Worm (Caenorhabditis elegans) whole organism, early embryonic: Measurements from ENCODE around the gene nhr-184.

Experiments
- B0310.2 ChIP-seq: sonication (generic microtip); optimal IDR thresholded peaks from 2 replicates; lab custom pipeline; 2016; ENCODE audit warnings: mild to moderate bottlenecking, missing genetic modification characterization, missing compliant biosample characterization
- F13C5.2 ChIP-seq: sonication (generic microtip); optimal IDR thresholded peaks from 2 replicates; lab custom pipeline; 2017; ENCODE audit warnings: mild to moderate bottlenecking, missing genetic modification characterization, inconsistent platforms, missing compliant biosample characterization
- ama-1 ChIP-seq: fragments of 150-350 bp; optimal IDR thresholded peaks from 2 replicates; lab custom pipeline; 2014
- ceh-13 ChIP-seq: fragments of 200-800 bp; sonication (Bioruptor generic); optimal IDR thresholded peaks from 2 replicates; lab custom pipeline; 2018; ENCODE audit warnings: mild to moderate bottlenecking, missing genetic modification characterization, missing compliant biosample characterization
- ceh-36 ChIP-seq: sonication (generic microtip); optimal IDR thresholded peaks from 2 replicates; lab custom pipeline; 2016; ENCODE audit warnings: missing genetic modification characterization, inconsistent platforms, missing compliant biosample characterization
- ets-7 ChIP-seq: sonication (generic microtip); optimal IDR thresholded peaks from 2 replicates; lab custom pipeline; 2016; ENCODE audit warnings: missing genotype, missing genetic modification characterization, missing compliant biosample characterization
- flt-1 ChIP-seq: fragments of 200-800 bp; sonication (Bioruptor generic); IDR thresholded peaks from 2 replicates; pipeline ENCODE4 v1.3.6; 2022; ENCODE audit warnings: missing genetic modification characterization, missing compliant biosample characterization
- hmg-4 ChIP-seq: fragments of 200-800 bp; sonication (Bioruptor generic); optimal IDR thresholded peaks from 2 replicates; lab custom pipeline; 2018; ENCODE audit warnings: mild to moderate bottlenecking, missing genetic modification characterization, missing compliant biosample characterization
- hnd-1 ChIP-seq: sonication (generic microtip); optimal IDR thresholded peaks from 2 replicates; lab custom pipeline; 2016; ENCODE audit warnings: missing genetic modification characterization, missing compliant biosample characterization
- pes-1 ChIP-seq: fragments of 200-800 bp; sonication (Bioruptor generic); IDR thresholded peaks from 2 replicates; pipeline ENCODE4 v1.3.6; 2022; ENCODE audit warnings: missing genetic modification reagents, missing genetic modification characterization, missing compliant biosample characterization
- sea-1 ChIP-seq: fragments of 200-800 bp; sonication (Bioruptor generic); conservative IDR thresholded peaks from 2 replicates; pipeline ENCODE4 v1.3.6; 2022; ENCODE audit warnings: missing genetic modification characterization, missing compliant biosample characterization
- tbx-37 ChIP-seq: fragments of 200-800 bp; sonication (Bioruptor generic); conservative IDR thresholded peaks from 2 replicates; pipeline ENCODE4 v1.3.6; 2022; ENCODE audit warnings: missing genetic modification reagents, missing genetic modification characterization, missing compliant biosample characterization
- tra-4 ChIP-seq: sonication (generic microtip); optimal IDR thresholded peaks from 2 replicates; lab custom pipeline; 2017; ENCODE audit warnings: missing genetic modification characterization, missing compliant biosample characterization

- TF ChIP-seq tbx-37 (no peak), ama-1 (lab: Kevin White, UChicago) (no peak), hnd-1 (tag; lab: Kevin White, UChicago) (no peak), ceh-36 (tag; lab: Kevin White, UChicago) (no peak), ets-7 (tag; lab: Kevin White, UChicago) (no peak), flt-1 (no peak), tra-4 (tag; lab: Kevin White, UChicago) (no peak), hmg-4 (GFP tag; lab: Kevin White, UChicago) (no peak), sea-1 (no peak), pes-1 (no peak), B0310.2 (tag; lab: Kevin White, UChicago) (no peak), ceh-13 (GFP tag; lab: Kevin White, UChicago) (no peak), F13C5.2 (no peak)
Measured at ce11 chrV:2181738-2182137, 32.5 kb downstream of the nhr-184 start, which contains the start of gene srbc-16.
